Worm (Caenorhabditis elegans) whole organism, dauer: Measurements from ENCODE around the gene pfd-1.
"Not testable (repeated sequence)": the region's sequence is repeated elsewhere in the genome, so short reads cannot be mapped to it uniquely, and the experiment has no call there.

Source experiments
- unc-62 ChIP-seq: sonication (generic microtip); optimal IDR thresholded peaks from 2 replicates; lab custom pipeline; 2017; ENCODE audit warnings: missing biosample characterization, missing genetic modification reagents, missing genetic modification characterization

pfd-1 gene

DNA sequence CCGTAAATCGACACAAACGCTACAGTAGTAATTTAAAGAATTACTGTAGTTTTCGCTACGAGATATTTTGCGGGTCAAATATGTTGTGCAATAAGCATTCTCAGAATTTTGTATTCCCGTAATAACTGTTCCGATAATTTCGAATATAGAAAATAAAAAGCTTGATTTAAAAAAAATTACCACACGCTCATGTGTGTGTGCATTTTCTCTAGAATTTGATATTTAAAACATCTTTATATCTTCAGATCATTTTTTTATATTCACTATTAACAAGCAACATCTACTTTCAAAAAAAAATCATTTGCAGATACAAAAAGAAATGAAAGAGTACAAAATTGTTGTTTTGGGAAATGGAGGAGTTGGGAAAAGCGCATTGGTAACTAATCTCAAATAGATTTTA, 27.1 kb downstream of the pfd-1 start, which contains the start of gene rap-3:
TSS of gene rap-3 (plus strand) at position 301 of the 400 bp plus-strand sequence.
- no peak for TF ChIP-seq unc-62 (GFP tag; lab: Kevin White, UChicago)

DNA sequence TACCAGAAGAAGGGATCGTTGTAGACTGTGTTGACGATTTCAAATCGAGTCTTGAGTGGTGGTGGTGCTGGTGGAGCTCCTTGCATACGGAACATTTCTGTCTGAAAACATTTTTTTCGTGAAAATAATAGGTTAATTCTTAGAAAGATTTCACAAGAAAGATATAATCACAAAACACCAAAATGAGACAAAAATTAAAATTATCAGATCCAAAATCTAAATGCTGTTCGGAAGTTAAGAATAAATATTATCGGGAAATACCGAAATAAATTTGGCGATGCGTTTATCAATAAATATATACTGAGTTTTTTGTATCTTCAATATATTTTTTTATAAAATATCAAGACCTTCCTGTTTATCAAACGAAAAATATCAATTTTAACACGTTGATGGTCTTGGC, 28.6 kb downstream of the pfd-1 start, which contains the start of gene C08F8.9:
TSS of gene C08F8.9 (minus strand) at position 101 of the 400 bp plus-strand sequence.
- TF ChIP-seq unc-62 (GFP tag; lab: Kevin White, UChicago), result no peak

DNA sequence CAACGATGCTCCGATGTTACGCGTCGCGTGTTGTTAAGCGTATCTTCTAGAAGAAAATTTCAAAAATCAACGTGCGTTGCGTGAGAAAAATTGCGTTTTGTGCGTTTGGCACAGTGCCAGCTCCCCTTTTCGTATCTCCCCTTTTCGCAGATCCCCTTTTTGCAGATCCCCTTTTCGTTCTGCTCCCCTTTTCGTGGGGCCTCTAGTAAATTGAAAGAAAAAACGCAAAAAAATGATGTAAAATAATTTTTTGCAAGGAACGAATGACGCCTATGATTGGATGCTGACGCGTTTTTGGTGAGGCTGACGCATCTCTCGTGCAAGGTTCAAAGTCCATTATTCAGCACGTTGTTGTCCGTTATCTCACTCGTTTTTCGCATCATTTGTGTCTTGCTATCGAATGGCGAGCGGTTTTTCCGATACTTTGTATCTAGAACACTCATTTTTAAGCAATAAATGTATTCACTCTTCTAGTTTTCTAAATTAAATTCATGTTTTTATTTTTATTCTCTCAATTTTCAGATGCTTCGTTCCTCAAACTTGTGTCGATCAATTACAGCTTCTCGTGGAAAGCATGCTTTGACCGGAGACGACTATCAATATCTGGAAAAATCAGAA, 29.3 kb downstream of the pfd-1 start, which contains the start of gene cpt-2:
TSS of gene cpt-2 (plus strand) at position 523 of the 618 bp plus-strand sequence.
- not testable (repeated sequence) for TF ChIP-seq unc-62 (GFP tag; lab: Kevin White, UChicago)

DNA sequence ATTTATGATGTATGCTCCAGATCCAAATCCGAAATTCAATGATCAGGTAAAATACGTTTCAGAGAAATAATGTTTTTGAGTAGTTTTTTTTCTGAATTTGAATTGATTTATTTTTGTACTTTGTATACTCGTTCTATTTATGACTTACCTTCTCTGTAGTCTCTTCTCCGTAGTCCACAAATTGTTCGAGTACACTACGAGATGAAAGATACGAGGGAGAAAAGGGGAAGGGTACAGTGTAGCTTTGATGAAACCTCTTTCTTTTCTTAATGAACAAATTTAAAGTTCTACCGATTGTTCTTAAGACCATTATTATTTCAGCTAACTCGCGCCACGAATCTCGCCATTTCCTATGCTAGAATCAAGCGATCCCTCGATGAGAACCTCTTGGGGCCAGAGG, 30.2 kb downstream of the pfd-1 start:
- no peak for TF ChIP-seq unc-62 (GFP tag; lab: Kevin White, UChicago)

DNA sequence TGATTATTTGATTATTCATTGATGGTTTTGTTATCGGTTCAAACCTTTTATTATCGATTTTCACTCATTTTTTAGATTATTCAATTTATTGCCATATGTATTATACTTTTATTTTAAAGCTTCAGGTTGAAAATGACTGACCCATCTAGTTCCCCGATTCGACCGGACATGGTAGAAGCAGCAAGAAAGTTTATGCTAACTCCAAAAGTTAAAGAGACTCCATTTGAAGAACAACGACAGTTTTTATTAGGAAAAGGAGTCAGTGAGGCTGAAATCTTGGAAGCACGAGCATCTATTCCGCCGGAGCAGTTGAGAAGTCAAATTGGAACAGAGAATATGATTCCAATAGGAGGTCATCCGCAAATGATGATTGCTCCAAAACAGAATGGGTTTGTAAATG, 33.1 kb downstream of the pfd-1 start, which contains the start of gene prx-14:
TSS of gene prx-14 (plus strand) at position 120 of the 400 bp plus-strand sequence.
- TF ChIP-seq unc-62 (GFP tag; lab: Kevin White, UChicago), result no peak

DNA sequence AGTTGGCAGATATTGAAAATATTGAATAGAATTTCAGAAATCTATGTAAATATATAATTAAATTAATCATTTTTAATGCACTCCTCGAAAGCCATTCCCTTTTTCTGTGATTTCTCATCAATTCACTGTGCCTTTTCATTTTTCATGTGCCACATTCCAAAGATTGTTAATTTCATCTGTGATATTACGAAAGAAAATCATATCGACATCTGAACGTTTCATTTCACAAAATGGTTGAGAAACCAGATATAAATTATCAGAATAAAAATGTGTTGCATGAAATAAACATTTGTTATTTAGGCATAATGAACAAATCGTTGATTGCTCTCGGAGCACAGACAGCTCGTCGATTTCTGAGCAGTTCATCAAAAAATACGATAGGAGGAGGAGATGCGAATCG, 34.1 kb downstream of the pfd-1 start, which contains the start of gene nuaf-3:
TSS of gene nuaf-3 (plus strand) at position 301 of the 400 bp plus-strand sequence.
- no peak for TF ChIP-seq unc-62 (GFP tag; lab: Kevin White, UChicago)

DNA sequence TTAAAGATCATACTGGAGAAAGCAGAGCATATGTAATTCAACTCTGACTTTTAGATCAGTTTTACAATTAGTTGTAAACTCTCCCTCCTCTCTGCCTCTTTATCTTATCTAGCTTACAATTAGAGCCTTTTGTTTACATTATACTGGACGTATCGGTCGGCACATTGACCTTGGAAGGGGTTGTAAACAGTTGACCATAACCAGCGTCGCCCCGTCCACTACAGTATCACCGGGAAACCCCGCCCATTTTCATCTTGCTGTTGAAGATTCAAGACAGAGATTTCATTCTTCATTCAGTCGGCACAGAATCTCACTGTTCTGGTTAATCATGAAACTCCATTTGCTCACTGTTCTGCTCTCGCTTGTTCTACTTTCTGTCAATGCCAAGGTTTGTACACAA, 36.8 kb downstream of the pfd-1 start, which contains the start of gene sdz-27:
TSS of gene sdz-27 (plus strand) at position 301 of the 400 bp plus-strand sequence.
- no peak for TF ChIP-seq unc-62 (GFP tag; lab: Kevin White, UChicago)

DNA sequence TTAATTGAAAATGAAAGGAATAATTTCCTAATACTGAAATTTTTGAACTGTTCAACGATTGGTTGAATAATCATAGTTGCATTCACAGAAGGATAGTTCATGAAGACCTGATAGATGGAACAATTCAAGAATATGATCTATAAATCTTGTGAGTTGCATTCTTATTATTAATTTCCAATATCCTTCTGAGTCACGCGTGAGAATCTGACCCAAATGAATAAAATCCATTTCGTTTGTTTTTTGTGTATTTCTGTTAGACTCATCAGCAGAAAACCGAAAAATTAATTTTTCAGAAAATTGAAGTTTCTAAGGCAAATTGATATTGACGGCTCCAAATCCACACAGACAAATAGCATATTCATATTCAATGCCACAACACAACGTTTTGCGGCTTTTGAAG, 39.5 kb downstream of the pfd-1 start, which contains the start of gene fbxb-79:
TSS of gene fbxb-79 (minus strand) at position 101 of the 400 bp plus-strand sequence.
- no peak for TF ChIP-seq unc-62 (GFP tag; lab: Kevin White, UChicago)

DNA sequence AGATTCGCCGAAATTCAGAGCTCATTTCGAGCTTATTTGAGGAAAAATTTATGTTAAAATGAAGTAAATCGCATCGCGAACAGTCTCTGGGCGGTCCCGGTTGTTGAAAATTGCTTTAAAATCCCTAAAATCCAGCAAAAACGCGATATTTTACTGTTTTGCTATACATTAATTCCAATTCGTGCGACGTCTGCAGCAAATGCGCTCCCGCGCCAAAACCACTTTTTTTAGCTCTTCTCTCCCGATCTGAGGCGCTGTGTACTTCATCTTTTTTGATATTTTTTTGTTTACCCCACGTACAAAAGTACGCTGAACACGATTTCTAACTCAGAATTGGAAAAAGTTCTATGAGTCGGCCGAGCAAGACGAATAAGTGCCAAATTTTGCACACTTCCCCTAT, 49.1 kb downstream of the pfd-1 start, which contains the start of gene R07H5.16:
TSS of gene R07H5.16 (plus strand) at position 348 of the 400 bp plus-strand sequence.
- not testable (repeated sequence) for TF ChIP-seq unc-62 (GFP tag; lab: Kevin White, UChicago)
